Fruit fly (Drosophila melanogaster) whole organism, embryonic: ENCODE data around the gene Vps26.
A peak's percentile ranks its signal among the peaks of the same experiment; 100 is the strongest.

Experiments
- C15 ChIP-seq: fragments of 200-800 bp; sonication (Bioruptor generic); IDR thresholded peaks from 3 replicates; pipeline ENCODE4 v1.3.6; 2022; ENCODE audit warnings: missing biosample characterization, missing genetic modification characterization
- CG10147 ChIP-seq: fragments of 200-800 bp; sonication (Bioruptor generic); optimal IDR thresholded peaks from 2 replicates; lab custom pipeline; 2019; ENCODE audit warnings: missing biosample characterization, mild to moderate bottlenecking, missing genetic modification characterization, moderate library complexity
- CG11696 ChIP-seq: fragments of 200-800 bp; sonication (Bioruptor generic); IDR thresholded peaks from 2 replicates; pipeline ENCODE4 v1.3.6; 2022; ENCODE audit warnings: missing biosample characterization, missing genetic modification characterization
- CG12744 ChIP-seq: fragments of 200-800 bp; sonication (Bioruptor generic); optimal IDR thresholded peaks from 2 replicates; lab custom pipeline; 2016; ENCODE audit warnings: missing biosample characterization, missing genetic modification characterization
- CG14710 ChIP-seq: fragments of 200-800 bp; sonication (Bioruptor generic); optimal IDR thresholded peaks from 3 replicates; lab custom pipeline; 2019; ENCODE audit warnings: missing biosample characterization, mild to moderate bottlenecking, missing genetic modification characterization, moderate library complexity
- CG1647 ChIP-seq: fragments of 200-800 bp; sonication (Bioruptor generic); optimal IDR thresholded peaks from 3 replicates; lab custom pipeline; 2016; ENCODE audit warnings: missing biosample characterization, missing genetic modification characterization
- CG16779 ChIP-seq: fragments of 200-800 bp; sonication (Bioruptor generic); IDR thresholded peaks from 2 replicates; pipeline ENCODE4 v1.3.6; 2022; ENCODE audit warnings: missing biosample characterization, missing genetic modification characterization
- CG18476 ChIP-seq: fragments of 200-800 bp; sonication (Bioruptor generic); optimal IDR thresholded peaks from 2 replicates; lab custom pipeline; 2016; ENCODE audit warnings: missing biosample characterization, mild to moderate bottlenecking, missing genetic modification characterization
- CG2129 ChIP-seq: fragments of 200-800 bp; sonication (Bioruptor generic); IDR thresholded peaks from 2 replicates; pipeline ENCODE4 v1.3.6; 2022; ENCODE audit warnings: missing biosample characterization, missing genetic modification characterization; ENCODE audit not compliant: partially characterized antibody
- CG3163 ChIP-seq: fragments of 200-800 bp; sonication (Bioruptor generic); optimal IDR thresholded peaks from 3 replicates; lab custom pipeline; 2016; ENCODE audit warnings: missing biosample characterization, missing genetic modification characterization
- CG33213 ChIP-seq: fragments of 200-800 bp; sonication (Bioruptor generic); optimal IDR thresholded peaks from 3 replicates; lab custom pipeline; 2016; ENCODE audit warnings: missing biosample characterization, missing genetic modification characterization
- CG3838 ChIP-seq: fragments of 200-800 bp; sonication (Bioruptor generic); optimal IDR thresholded peaks from 3 replicates; lab custom pipeline; 2016; ENCODE audit warnings: missing biosample characterization, missing genetic modification characterization
- CG4617 ChIP-seq: fragments of 200-800 bp; sonication (Bioruptor generic); optimal IDR thresholded peaks from 3 replicates; lab custom pipeline; 2016; ENCODE audit warnings: missing biosample characterization, missing genetic modification characterization, borderline replicate concordance
- CG7745 ChIP-seq: fragments of 200-800 bp; sonication (Bioruptor generic); optimal IDR thresholded peaks from 2 replicates; lab custom pipeline; 2018; ENCODE audit warnings: missing biosample characterization, mild to moderate bottlenecking, missing genetic modification characterization, moderate library complexity
- CG9797 ChIP-seq: fragments of 200-800 bp; sonication (Bioruptor generic); optimal IDR thresholded peaks from 3 replicates; lab custom pipeline; 2018; ENCODE audit warnings: missing biosample characterization, mild to moderate bottlenecking, missing genetic modification characterization
- Dll ChIP-seq: fragments of 200-800 bp; sonication (Bioruptor generic); IDR thresholded peaks from 4 replicates; pipeline ENCODE4 v1.3.6; 2022; ENCODE audit warnings: missing biosample characterization, missing genetic modification characterization; ENCODE audit not compliant: partially characterized antibody
- Eip74EF ChIP-seq, 2 experiments: fragments of 200-800 bp in 1 of 2; fragments of >200 bp in 1 of 2; sonication (Bioruptor generic) in 1 of 2; optimal IDR thresholded peaks; 2 replicates each; lab custom pipeline; 2017 to 2019; ENCODE audit warnings: missing biosample characterization in 2 of 2, missing genetic modification characterization in 2 of 2, mild to moderate bottlenecking in 1 of 2, moderate library complexity in 1 of 2
- Ets97D ChIP-seq: fragments of 200-800 bp; sonication (Bioruptor generic); optimal IDR thresholded peaks from 3 replicates; lab custom pipeline; 2016; ENCODE audit warnings: missing biosample characterization, missing genetic modification characterization
- Gug ChIP-seq: fragments of 200-800 bp; sonication (Bioruptor generic); IDR thresholded peaks from 4 replicates; pipeline ENCODE4 v1.3.6; 2022; ENCODE audit warnings: missing biosample characterization, missing genetic modification characterization
- Hey ChIP-seq: fragments of 200-800 bp; sonication (Bioruptor generic); optimal IDR thresholded peaks from 3 replicates; lab custom pipeline; 2018; ENCODE audit warnings: missing biosample characterization, mild to moderate bottlenecking, missing genetic modification characterization
- HmgD ChIP-seq: fragments of 200-800 bp; sonication (Bioruptor generic); optimal IDR thresholded peaks from 3 replicates; lab custom pipeline; 2016; ENCODE audit warnings: missing biosample characterization, missing genetic modification characterization
- Mad ChIP-seq: fragments of 200-800 bp; sonication (Bioruptor generic); optimal IDR thresholded peaks from 2 replicates; lab custom pipeline; 2016; ENCODE audit warnings: missing biosample characterization, missing genetic modification characterization
- Pdp1 ChIP-seq, 2 experiments: fragments of 200-800 bp; sonication (Bioruptor generic); optimal IDR thresholded peaks; 3 replicates each; lab custom pipeline; 2016; ENCODE audit warnings: missing biosample characterization in 2 of 2, missing genetic modification characterization in 2 of 2, mild to moderate bottlenecking in 1 of 2, moderate library complexity in 1 of 2
- Rx ChIP-seq: fragments of 200-800 bp; sonication (Bioruptor generic); IDR thresholded peaks from 2 replicates; pipeline ENCODE4 v1.3.6; 2022; ENCODE audit warnings: missing biosample characterization, missing genetic modification characterization
- Sin3A ChIP-seq: fragments of >200 bp; optimal IDR thresholded peaks from 2 replicates; lab custom pipeline; 2018
- Sox102F ChIP-seq: fragments of 200-800 bp; sonication (Bioruptor generic); optimal IDR thresholded peaks from 2 replicates; lab custom pipeline; 2018; ENCODE audit warnings: missing biosample characterization, mild to moderate bottlenecking, missing genetic modification characterization, moderate library complexity
- YL-1 ChIP-seq: fragments of 200-800 bp; sonication (Bioruptor generic); optimal IDR thresholded peaks from 3 replicates; lab custom pipeline; 2017; ENCODE audit warnings: missing biosample characterization, mild to moderate bottlenecking, missing genetic modification characterization
- cg ChIP-seq: fragments of 200-800 bp; sonication (Bioruptor generic); optimal IDR thresholded peaks from 3 replicates; lab custom pipeline; 2019; ENCODE audit warnings: missing biosample characterization, mild to moderate bottlenecking, missing genetic modification characterization, moderate library complexity
- chm ChIP-seq: fragments of 200-800 bp; sonication (Bioruptor generic); IDR thresholded peaks from 2 replicates; pipeline ENCODE4 v1.3.6; 2022; ENCODE audit warnings: missing biosample characterization, missing genetic modification characterization
- croc ChIP-seq: fragments of 200-800 bp; sonication (Bioruptor generic); conservative IDR thresholded peaks from 3 replicates; pipeline ENCODE4 v1.3.6; 2022; ENCODE audit warnings: missing biosample characterization, missing genetic modification characterization
- crol ChIP-seq: fragments of 200-800 bp; sonication (Bioruptor generic); IDR thresholded peaks from 2 replicates; pipeline ENCODE4 v1.3.6; 2022; ENCODE audit warnings: missing biosample characterization, missing genetic modification characterization
- da ChIP-seq: fragments of 200-800 bp; sonication (Bioruptor generic); optimal IDR thresholded peaks from 2 replicates; lab custom pipeline; 2016; ENCODE audit warnings: missing biosample characterization, missing genetic modification characterization
- dati ChIP-seq: fragments of 200-800 bp; sonication (Bioruptor generic); IDR thresholded peaks from 2 replicates; pipeline ENCODE4 v1.3.6; 2022; ENCODE audit warnings: missing biosample characterization, missing genetic modification characterization
- emc ChIP-seq: fragments of 200-800 bp; sonication (Bioruptor generic); optimal IDR thresholded peaks from 2 replicates; lab custom pipeline; 2016; ENCODE audit warnings: missing biosample characterization, missing genetic modification characterization
- gcm2 ChIP-seq: fragments of 200-800 bp; sonication (Bioruptor generic); optimal IDR thresholded peaks from 2 replicates; lab custom pipeline; 2016; ENCODE audit warnings: missing biosample characterization, missing genetic modification characterization
- grau ChIP-seq: fragments of 200-800 bp; optimal IDR thresholded peaks from 3 replicates; lab custom pipeline; 2019; ENCODE audit warnings: missing biosample characterization, mild to moderate bottlenecking, missing genetic modification characterization, moderate library complexity
- hkb ChIP-seq, 2 experiments: fragments of 200-800 bp in 1 of 2; fragments of >200 bp in 1 of 2; sonication (Bioruptor generic) in 1 of 2; IDR thresholded peaks in 1 of 2; optimal IDR thresholded peaks in 1 of 2; 2 replicates each; pipeline versions ENCODE4 v1.3.6 to Lab custom; 2017 to 2022; ENCODE audit warnings: missing biosample characterization in 1 of 2, missing genetic modification characterization in 1 of 2
- jumu ChIP-seq: fragments of 200-800 bp; sonication (Bioruptor generic); optimal IDR thresholded peaks from 3 replicates; lab custom pipeline; 2016; ENCODE audit warnings: missing biosample characterization, missing genetic modification characterization
- mld ChIP-seq: fragments of 200-800 bp; sonication (Bioruptor generic); IDR thresholded peaks from 3 replicates; pipeline ENCODE4 v1.3.6; 2022; ENCODE audit warnings: missing biosample characterization, missing genetic modification characterization; ENCODE audit not compliant: partially characterized antibody
- nerfin-1 ChIP-seq: fragments of 200-800 bp; sonication (Bioruptor generic); optimal IDR thresholded peaks from 3 replicates; lab custom pipeline; 2019; ENCODE audit warnings: missing biosample characterization, mild to moderate bottlenecking, missing genetic modification characterization, moderate library complexity
- nmo ChIP-seq: fragments of 200-800 bp; sonication (Bioruptor generic); optimal IDR thresholded peaks from 2 replicates; lab custom pipeline; 2018; ENCODE audit warnings: missing biosample characterization, mild to moderate bottlenecking, missing genetic modification characterization, moderate library complexity
- p53 ChIP-seq: fragments of 200-800 bp; sonication (Bioruptor generic); optimal IDR thresholded peaks from 2 replicates; lab custom pipeline; 2016; ENCODE audit warnings: missing biosample characterization, missing genetic modification characterization
- pzg ChIP-seq: fragments of 200-800 bp; sonication (Bioruptor generic); optimal IDR thresholded peaks from 3 replicates; lab custom pipeline; 2018; ENCODE audit warnings: missing biosample characterization, mild to moderate bottlenecking, missing genetic modification characterization, moderate library complexity
- row ChIP-seq: fragments of 200-800 bp; sonication (Bioruptor generic); IDR thresholded peaks from 3 replicates; pipeline ENCODE4 v1.3.6; 2022; ENCODE audit warnings: missing biosample characterization, missing genetic modification characterization
- sens-2 ChIP-seq: fragments of 200-800 bp; sonication (Bioruptor generic); IDR thresholded peaks from 2 replicates; pipeline ENCODE4 v1.3.6; 2022; ENCODE audit warnings: missing biosample characterization, missing genetic modification characterization
- seq ChIP-seq: fragments of 200-800 bp; sonication (Bioruptor generic); IDR thresholded peaks from 2 replicates; pipeline ENCODE4 v1.3.6; 2022; ENCODE audit warnings: missing biosample characterization, missing genetic modification characterization
- sima ChIP-seq: fragments of 200-800 bp; sonication (Bioruptor generic); optimal IDR thresholded peaks from 2 replicates; lab custom pipeline; 2016; ENCODE audit warnings: missing biosample characterization, missing genetic modification characterization
- stc ChIP-seq: fragments of 200-800 bp; sonication (Bioruptor generic); IDR thresholded peaks from 2 replicates; pipeline ENCODE4 v1.3.6; 2022; ENCODE audit warnings: missing biosample characterization, missing genetic modification characterization
- tio ChIP-seq: fragments of 200-800 bp; sonication (Bioruptor generic); optimal IDR thresholded peaks from 2 replicates; lab custom pipeline; 2017; ENCODE audit warnings: missing biosample characterization, missing genetic modification characterization, inconsistent platforms
- trem ChIP-seq: fragments of 200-800 bp; optimal IDR thresholded peaks from 3 replicates; lab custom pipeline; 2019; ENCODE audit warnings: missing biosample characterization, mild to moderate bottlenecking, missing genetic modification characterization, moderate library complexity
- tx ChIP-seq: fragments of 200-800 bp; sonication (Bioruptor generic); optimal IDR thresholded peaks from 2 replicates; lab custom pipeline; 2016; ENCODE audit warnings: missing biosample characterization, missing genetic modification characterization

Vps26 gene

DNA sequence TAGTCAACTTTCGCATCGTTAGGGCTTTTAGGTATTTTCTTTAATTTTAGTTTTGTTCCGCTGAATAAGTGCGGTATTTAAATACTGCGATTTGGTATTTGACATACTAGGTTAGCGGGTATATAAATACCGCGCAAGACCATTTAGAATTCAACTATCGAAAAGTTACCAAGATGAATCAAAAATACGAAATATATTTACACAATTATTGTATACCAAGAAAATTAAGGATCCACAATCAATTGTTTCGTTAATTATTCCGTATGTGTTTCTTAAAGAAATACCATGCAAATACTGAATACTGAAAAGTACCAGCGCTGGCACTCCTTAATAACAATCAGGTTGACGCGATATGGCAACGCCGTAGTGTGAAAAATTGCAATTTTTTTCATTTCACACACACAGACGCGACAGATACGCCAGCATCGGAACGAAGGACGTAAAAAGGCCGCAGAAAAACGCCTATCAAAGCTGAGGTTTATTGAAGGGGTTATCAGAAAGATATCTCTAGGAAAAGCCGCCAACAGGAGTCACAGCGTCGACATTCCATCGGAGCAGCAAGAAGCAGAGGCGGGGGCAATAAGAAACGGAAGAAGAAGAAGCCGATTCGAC is at the start of gene Vps26, which contains the start of gene Pgam5 (continued):
- TF ChIP-seq CG1647 (GFP tag; lab: Kevin White, UChicago): no peak
- TF ChIP-seq Ets97D (GFP tag; lab: Kevin White, UChicago): peak; percentile 49
- no peak for TF ChIP-seq tio
- no peak for TF ChIP-seq CG16779
- TF ChIP-seq hkb (optimal IDR thresholded peaks at IDR 0.05; lab: Kevin White, UChicago): peak; percentile 15
- TF ChIP-seq hkb (GFP tag; IDR thresholded peaks at IDR 0.05; lab: Robert Waterston, UW): no peak
- TF ChIP-seq nmo (GFP tag; lab: Kevin White, UChicago): peak; percentile 47
- TF ChIP-seq pzg: peak; percentile 61
- no peak for TF ChIP-seq p53
- no peak for TF ChIP-seq Sox102F (GFP tag; lab: Kevin White, UChicago)
- TF ChIP-seq emc (GFP tag; lab: Kevin White, UChicago): no peak
- TF ChIP-seq YL-1 (GFP tag; lab: Kevin White, UChicago): peak; percentile 72
- TF ChIP-seq CG7745 (tag; lab: Kevin White, UChicago): no peak
- no peak for TF ChIP-seq Hey (tag; lab: Kevin White, UChicago)
- peak; percentile 60 for TF ChIP-seq trem
- TF ChIP-seq tx (GFP tag; lab: Kevin White, UChicago): no peak
- no peak for TF ChIP-seq Pdp1 (GFP tag; optimal IDR thresholded peaks at IDR 0.05; lab: Kevin White, UChicago)
- TF ChIP-seq CG3163: no peak
- no peak for TF ChIP-seq row
- no peak for TF ChIP-seq Mad (GFP tag; lab: Kevin White, UChicago)
- no peak for TF ChIP-seq CG18476 (GFP tag; lab: Kevin White, UChicago)
- no peak for TF ChIP-seq Rx
- no peak for TF ChIP-seq CG33213 (GFP tag; lab: Kevin White, UChicago)
- TF ChIP-seq seq (GFP tag; lab: Robert Waterston, UW): no peak
- TF ChIP-seq CG4617 (GFP tag; lab: Kevin White, UChicago): peak; percentile 48
- peak; percentile 52 for TF ChIP-seq CG14710 (tag; lab: Kevin White, UChicago)
- TF ChIP-seq HmgD (GFP tag; lab: Kevin White, UChicago): no peak
- no peak for TF ChIP-seq gcm2 (GFP tag; lab: Kevin White, UChicago)
- no peak for TF ChIP-seq CG11696
- TF ChIP-seq CG9797 (GFP tag; lab: Kevin White, UChicago): peak; percentile 69
- TF ChIP-seq croc (GFP tag; lab: Robert Waterston, UW): no peak
- no peak for TF ChIP-seq CG3838
- no peak for TF ChIP-seq crol (GFP tag; lab: Robert Waterston, UW)
- TF ChIP-seq nerfin-1 (tag; lab: Kevin White, UChicago): peak; percentile 91
- TF ChIP-seq da (GFP tag; lab: Kevin White, UChicago): no peak
- TF ChIP-seq C15 (GFP tag; lab: Robert Waterston, UW): no peak
- no peak for TF ChIP-seq Eip74EF (GFP tag; optimal IDR thresholded peaks at IDR 0.05; lab: Kevin White, UChicago)
- no peak for TF ChIP-seq CG2129 (GFP tag; lab: Robert Waterston, UW)
- TF ChIP-seq sima (GFP tag; lab: Kevin White, UChicago): no peak
- no peak for TF ChIP-seq grau (tag; lab: Kevin White, UChicago)
- TF ChIP-seq cg (GFP tag; lab: Kevin White, UChicago): peak; percentile 66
- TF ChIP-seq chm (GFP tag; lab: Robert Waterston, UW): no peak
- no peak for TF ChIP-seq jumu
- TF ChIP-seq CG12744 (GFP tag; lab: Kevin White, UChicago): no peak
- TF ChIP-seq Gug (GFP tag; lab: Robert Waterston, UW): no peak
- no peak for TF ChIP-seq sens-2
- no peak for TF ChIP-seq dati
- no peak for TF ChIP-seq CG10147
- no peak for TF ChIP-seq stc (GFP tag; lab: Robert Waterston, UW)
- TF ChIP-seq Sin3A (lab: Kevin White, UChicago): peak; percentile 51
- no peak for TF ChIP-seq mld
- TF ChIP-seq Dll: 0 out of 4 replicates have a peak, but pooled peaks have one; percentile 21
